Worm (Caenorhabditis elegans) whole organism, L1 larva: ENCODE measurements around the gene T16G1.18.

ENCODE experiments used
- Y116A8C.19 ChIP-seq: sonication (generic microtip); optimal IDR thresholded peaks from 2 replicates; lab custom pipeline; 2016; ENCODE audit warnings: missing compliant biosample characterization, missing genetic modification characterization, borderline replicate concordance
- aha-1 ChIP-seq: fragments of 150-350 bp; optimal IDR thresholded peaks from 2 replicates; lab custom pipeline; 2014; ENCODE audit warnings: missing biosample characterization, missing genetic modification characterization
- alr-1 ChIP-seq: fragments of 200-800 bp; sonication (Bioruptor generic); optimal IDR thresholded peaks from 2 replicates; lab custom pipeline; 2018; ENCODE audit warnings: borderline replicate concordance, mild to moderate bottlenecking, missing genetic modification characterization, missing compliant biosample characterization
- aly-2 ChIP-seq: fragments of 150-350 bp; optimal IDR thresholded peaks from 2 replicates; lab custom pipeline; 2014; ENCODE audit warnings: missing biosample characterization, missing genetic modification characterization
- ama-1 ChIP-seq: fragments of 150-350 bp; optimal IDR thresholded peaks from 2 replicates; lab custom pipeline; 2014
- ceh-63 ChIP-seq: fragments of 200-800 bp; sonication (Bioruptor generic); optimal IDR thresholded peaks from 2 replicates; lab custom pipeline; 2018; ENCODE audit warnings: mild to moderate bottlenecking, missing genetic modification characterization, missing compliant biosample characterization
- ceh-8 ChIP-seq: fragments of 200-800 bp; sonication (Bioruptor generic); optimal IDR thresholded peaks from 2 replicates; lab custom pipeline; 2018; ENCODE audit warnings: mild to moderate bottlenecking, missing genetic modification characterization, moderate library complexity, missing compliant biosample characterization
- ceh-82 ChIP-seq, 3 experiments: fragments of 150-350 bp in 1 of 3; sonication (generic microtip) in 2 of 3; optimal IDR thresholded peaks; 2 replicates each; lab custom pipeline; 2014 to 2017; ENCODE audit warnings: missing biosample characterization in 3 of 3, missing genetic modification characterization in 3 of 3
- ces-1 ChIP-seq: fragments of 150-350 bp; optimal IDR thresholded peaks from 2 replicates; lab custom pipeline; 2014; ENCODE audit warnings: missing biosample characterization, missing genetic modification reagents, missing genetic modification characterization
- dpl-1 ChIP-seq, 3 experiments: fragments of 150-350 bp in 2 of 3; sonication (generic microtip) in 1 of 3; optimal IDR thresholded peaks; 2 replicates each; lab custom pipeline; 2014 to 2017; ENCODE audit warnings: missing biosample characterization in 3 of 3, missing genetic modification characterization in 3 of 3, missing genetic modification reagents in 3 of 3
- dsc-1 ChIP-seq: sonication (generic microtip); optimal IDR thresholded peaks from 2 replicates; lab custom pipeline; 2016; ENCODE audit warnings: mild to moderate bottlenecking, missing genetic modification characterization, missing compliant biosample characterization
- efl-1 ChIP-seq, 4 experiments: fragments of 150-350 bp; optimal IDR thresholded peaks in 3 of 4; peaks in 1 of 4; 1 replicate in 1 of 4; 2 replicates in 3 of 4; lab custom pipeline; 2014; ENCODE audit warnings: missing biosample characterization in 2 of 4, missing genetic modification characterization in 2 of 4, missing genetic modification reagents in 2 of 4
- elt-3 ChIP-seq, 6 experiments: fragments of 150-350 bp in 1 of 6; sonication (generic microtip); optimal IDR thresholded peaks; 2 replicates each; lab custom pipeline; 2017 to 2018; ENCODE audit warnings: missing biosample characterization in 6 of 6, missing genetic modification characterization in 6 of 6, inconsistent platforms in 1 of 6
- ets-5 ChIP-seq: fragments of 200-800 bp; sonication (Bioruptor generic); IDR thresholded peaks from 2 replicates; pipeline ENCODE4 v1.3.6; 2022; ENCODE audit warnings: missing genetic modification characterization, missing compliant biosample characterization
- fkh-10 ChIP-seq: sonication (generic microtip); optimal IDR thresholded peaks from 2 replicates; lab custom pipeline; 2017; ENCODE audit warnings: missing biosample characterization, missing genetic modification reagents, missing genetic modification characterization
- fos-1 ChIP-seq: fragments of 150-350 bp; optimal IDR thresholded peaks from 2 replicates; lab custom pipeline; 2014; ENCODE audit warnings: missing biosample characterization, missing genetic modification characterization
- grh-1 ChIP-seq: fragments of 200-800 bp; sonication (Bioruptor generic); IDR thresholded peaks from 2 replicates; pipeline ENCODE4 v1.3.6; 2022; ENCODE audit warnings: missing genetic modification reagents, missing genetic modification characterization, missing compliant biosample characterization
- hpl-2 ChIP-seq: fragments of 150-350 bp; optimal IDR thresholded peaks from 2 replicates; lab custom pipeline; 2014; ENCODE audit warnings: missing biosample characterization, missing genetic modification reagents, missing genetic modification characterization
- lin-13 ChIP-seq: fragments of 150-350 bp; optimal IDR thresholded peaks from 2 replicates; lab custom pipeline; 2014; ENCODE audit warnings: missing biosample characterization, missing genetic modification reagents, missing genetic modification characterization
- lin-14 ChIP-seq: fragments of 200-800 bp; sonication (Bioruptor generic); optimal IDR thresholded peaks from 2 replicates; lab custom pipeline; 2018; ENCODE audit warnings: mild to moderate bottlenecking, missing genetic modification characterization, moderate library complexity, missing compliant biosample characterization
- lin-35 ChIP-seq, 2 experiments: fragments of 150-350 bp; optimal IDR thresholded peaks; 2 replicates each; lab custom pipeline; 2014; ENCODE audit warnings: missing biosample characterization in 2 of 2, missing genetic modification characterization in 2 of 2, missing genetic modification reagents in 2 of 2
- lir-3 ChIP-seq: sonication (generic microtip); optimal IDR thresholded peaks from 2 replicates; lab custom pipeline; 2016; ENCODE audit warnings: mild to moderate bottlenecking, missing genetic modification characterization, moderate library complexity, missing compliant biosample characterization; ENCODE audit not compliant: poor library complexity
- lsy-2 ChIP-seq, 2 experiments: fragments of 150-350 bp; optimal IDR thresholded peaks; 2 replicates each; lab custom pipeline; 2014; ENCODE audit warnings: missing biosample characterization in 2 of 2, missing genetic modification characterization in 2 of 2
- mab-9 ChIP-seq: fragments of 200-800 bp; sonication (Bioruptor generic); IDR thresholded peaks from 2 replicates; pipeline ENCODE4 v1.3.6; 2022; ENCODE audit warnings: missing genetic modification reagents, missing genetic modification characterization, missing compliant biosample characterization
- mdl-1 ChIP-seq, 2 experiments: fragments of 150-350 bp; optimal IDR thresholded peaks; 2 replicates each; lab custom pipeline; 2014 to 2017; ENCODE audit warnings: missing biosample characterization in 2 of 2, missing genetic modification characterization in 2 of 2, inconsistent platforms in 1 of 2
- nhr-11 ChIP-seq: fragments of 150-350 bp; optimal IDR thresholded peaks from 2 replicates; lab custom pipeline; 2014; ENCODE audit warnings: missing biosample characterization, missing genetic modification characterization
- nhr-12 ChIP-seq: sonication (generic microtip); optimal IDR thresholded peaks from 2 replicates; lab custom pipeline; 2017; ENCODE audit warnings: missing biosample characterization, missing genetic modification characterization
- nhr-19 ChIP-seq: fragments of 200-800 bp; sonication (Bioruptor generic); conservative IDR thresholded peaks from 2 replicates; pipeline ENCODE4 v1.3.6; 2022; ENCODE audit warnings: missing genetic modification characterization, missing compliant biosample characterization
- nhr-28 ChIP-seq: fragments of 150-350 bp; optimal IDR thresholded peaks from 2 replicates; lab custom pipeline; 2014; ENCODE audit warnings: missing biosample characterization, missing genetic modification characterization
- nhr-47 ChIP-seq: sonication (generic microtip); optimal IDR thresholded peaks from 2 replicates; lab custom pipeline; 2016; ENCODE audit warnings: mild to moderate bottlenecking, missing genetic modification characterization, moderate library complexity, missing compliant biosample characterization
- nhr-77 ChIP-seq: fragments of 150-350 bp; optimal IDR thresholded peaks from 2 replicates; lab custom pipeline; 2014; ENCODE audit warnings: missing biosample characterization, missing genetic modification characterization
- nhr-84 ChIP-seq: sonication (generic microtip); optimal IDR thresholded peaks from 2 replicates; lab custom pipeline; 2017; ENCODE audit warnings: missing biosample characterization, missing genetic modification characterization
- nhr-90 ChIP-seq: sonication (generic microtip); optimal IDR thresholded peaks from 2 replicates; lab custom pipeline; 2016; ENCODE audit warnings: mild to moderate bottlenecking, missing genetic modification characterization, missing compliant biosample characterization; ENCODE audit not compliant: poor library complexity
- pqm-1 ChIP-seq: sonication (generic microtip); optimal IDR thresholded peaks from 3 replicates; lab custom pipeline; 2017; ENCODE audit warnings: missing biosample characterization, missing genetic modification characterization
- sox-4 ChIP-seq: sonication (generic microtip); optimal IDR thresholded peaks from 2 replicates; lab custom pipeline; 2016; ENCODE audit warnings: missing genetic modification characterization, missing compliant biosample characterization
- sup-37 ChIP-seq: fragments of 200-800 bp; sonication (Bioruptor generic); optimal IDR thresholded peaks from 2 replicates; lab custom pipeline; 2018; ENCODE audit warnings: mild to moderate bottlenecking, missing genetic modification characterization, missing compliant biosample characterization
- tbx-2 ChIP-seq: sonication (generic microtip); optimal IDR thresholded peaks from 2 replicates; lab custom pipeline; 2016; ENCODE audit warnings: missing genetic modification characterization, missing compliant biosample characterization
- unc-30 ChIP-seq: sonication (generic microtip); optimal IDR thresholded peaks from 2 replicates; lab custom pipeline; 2017; ENCODE audit warnings: missing biosample characterization, missing genetic modification characterization
- xbp-1 ChIP-seq: sonication (generic microtip); optimal IDR thresholded peaks from 2 replicates; lab custom pipeline; 2016; ENCODE audit warnings: missing genetic modification characterization, missing compliant biosample characterization
- zag-1 ChIP-seq: fragments of 150-350 bp; optimal IDR thresholded peaks from 2 replicates; lab custom pipeline; 2014; ENCODE audit warnings: missing biosample characterization, missing genetic modification characterization
- ztf-4 ChIP-seq: fragments of 150-350 bp; optimal IDR thresholded peaks from 2 replicates; lab custom pipeline; 2014; ENCODE audit warnings: missing biosample characterization, missing genetic modification characterization

The T16G1.18 gene

DNA sequence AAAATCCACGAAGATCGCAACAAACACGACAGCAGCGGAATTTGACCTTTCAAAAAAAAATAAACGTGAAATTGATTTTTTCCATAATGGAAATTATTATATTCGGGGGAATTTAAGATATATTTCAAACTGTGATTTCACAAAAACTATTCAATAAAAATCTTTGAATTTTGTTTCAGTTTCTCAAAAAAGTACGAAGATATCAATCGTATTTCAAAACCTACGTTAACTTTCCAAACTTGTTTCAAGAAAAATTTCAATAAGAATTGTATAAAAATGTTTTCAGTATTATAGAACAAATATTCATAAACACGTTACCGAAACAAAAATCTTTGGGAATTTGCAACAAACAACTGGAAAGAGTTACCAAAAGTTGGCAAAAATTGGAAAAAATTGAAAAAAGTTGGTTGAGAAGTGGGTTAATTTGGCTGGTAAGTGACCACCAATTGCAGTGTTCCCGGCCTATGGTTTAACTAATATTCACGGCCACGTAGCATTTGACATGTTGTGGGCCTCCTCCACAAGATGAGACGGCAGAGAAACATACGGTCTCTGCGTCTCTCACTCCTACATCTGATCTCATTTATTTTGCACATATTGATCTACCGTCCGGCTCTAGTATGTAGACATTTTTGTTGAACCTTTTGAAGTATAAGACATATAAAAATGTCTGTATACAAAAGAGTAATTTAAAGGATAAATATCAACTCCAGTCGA, at the start of gene T16G1.18, which contains the start of gene T16G1.9 (continued):
- TF ChIP-seq ceh-82 (tag; optimal IDR thresholded peaks at IDR 0.05; lab: Kevin White, UChicago) (peak in 2 of 3 experiments; percentile 21 to 47), nhr-28 (tag; lab: Kevin White, UChicago) (no peak), unc-30 (no peak), nhr-11 (tag; lab: Kevin White, UChicago) (no peak), lin-13 (GFP tag; lab: Kevin White, UChicago) (peak; percentile 22), alr-1 (tag; lab: Kevin White, UChicago) (no peak)

DNA sequence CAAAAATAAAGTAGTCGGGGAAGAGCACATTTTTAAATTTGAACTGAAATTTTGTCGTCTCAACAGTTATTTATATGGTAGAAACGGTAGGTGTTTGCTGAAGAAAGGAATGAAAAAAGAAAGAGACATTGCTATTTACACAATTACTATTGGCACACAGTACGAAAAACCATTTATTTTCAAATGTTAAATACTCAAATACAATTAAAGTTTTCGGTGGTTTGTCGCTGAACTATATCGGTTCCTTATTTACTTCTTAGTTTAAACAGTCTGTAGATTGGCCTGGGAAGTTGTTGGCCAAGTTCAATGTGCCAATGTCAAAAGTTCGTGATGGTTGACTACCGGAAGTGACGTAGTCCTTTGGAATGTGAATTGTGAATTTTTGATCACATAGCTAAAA, 47.0 kb upstream of the T16G1.18 start, which contains the start of gene ttr-27:
Gene ttr-27 (minus strand): TSS at position 45 of the 400 bp plus-strand sequence.
- TF ChIP-seq ama-1: no peak
- no peak for TF ChIP-seq dsc-1 (tag; lab: Kevin White, UChicago)
- no peak for TF ChIP-seq hpl-2
- TF ChIP-seq lin-35 (GFP tag; optimal IDR thresholded peaks at IDR 0.05; lab: Kevin White, UChicago): no peak
- no peak for TF ChIP-seq ces-1 (GFP tag; lab: Kevin White, UChicago)
- TF ChIP-seq zag-1 (tag; lab: Kevin White, UChicago): no peak
- no peak for TF ChIP-seq fkh-10 (GFP tag; lab: Kevin White, UChicago)
- TF ChIP-seq lin-14 (GFP tag; lab: Kevin White, UChicago): peak; percentile 34
- TF ChIP-seq pqm-1 (tag; lab: Kevin White, UChicago): no peak
- no peak for TF ChIP-seq ceh-8 (GFP tag; lab: Kevin White, UChicago)
- TF ChIP-seq nhr-90 (tag; lab: Kevin White, UChicago): no peak
- TF ChIP-seq aly-2: no peak
- no peak for TF ChIP-seq lir-3
- no peak for TF ChIP-seq nhr-47 (tag; lab: Kevin White, UChicago)
- TF ChIP-seq aha-1: no peak
- no peak for TF ChIP-seq nhr-12
- TF ChIP-seq ztf-4 (tag; lab: Kevin White, UChicago): no peak
- no peak for TF ChIP-seq grh-1
- no peak for TF ChIP-seq fos-1
- TF ChIP-seq ceh-63 (GFP tag; lab: Kevin White, UChicago): no peak
- TF ChIP-seq lin-13 (GFP tag; lab: Kevin White, UChicago): no peak
- TF ChIP-seq mdl-1 (tag; optimal IDR thresholded peaks at IDR 0.05; lab: Kevin White, UChicago): no peak
- TF ChIP-seq lsy-2 (tag; optimal IDR thresholded peaks at IDR 0.05; lab: Kevin White, UChicago): no peak
- TF ChIP-seq tbx-2 (tag; lab: Kevin White, UChicago): peak; percentile 36
- TF ChIP-seq sup-37: no peak
- no peak for TF ChIP-seq efl-1 (optimal IDR thresholded peaks at IDR 0.05; lab: Kevin White, UChicago)
- TF ChIP-seq efl-1 (GFP tag; optimal IDR thresholded peaks at IDR 0.05 in 1 of 2; lab: Kevin White, UChicago): peak in 1 of 2 experiments; percentile 12
- TF ChIP-seq nhr-77 (tag; lab: Kevin White, UChicago): peak; percentile 23
- no peak for TF ChIP-seq ets-5 (GFP tag; lab: Robert Waterston, UW)

- TF ChIP-seq xbp-1 (no peak), elt-3 (tag; optimal IDR thresholded peaks at IDR 0.05; lab: Kevin White, UChicago) (no peak), sox-4 (tag; lab: Kevin White, UChicago) (no peak), dpl-1 (GFP tag; optimal IDR thresholded peaks at IDR 0.05; lab: Kevin White, UChicago) (no peak), mab-9 (no peak), efl-1 (optimal IDR thresholded peaks at IDR 0.05; lab: Kevin White, UChicago) (no peak), efl-1 (GFP tag; optimal IDR thresholded peaks at IDR 0.05 in 1 of 2; lab: Kevin White, UChicago) (no peak), nhr-84 (tag; lab: Kevin White, UChicago) (no peak), Y116A8C.19 (no peak), nhr-19 (GFP tag; lab: Robert Waterston, UW) (no peak)
These were observed 46.0 kb upstream of the T16G1.18 start, which contains the start of gene ttr-28 for ce11 chrV:12905074-12905473. ttr-28 (minus strand) TSS chrV:12905174.
